Fruit fly (Drosophila melanogaster): ENCODE results near the gene sw.
"Not testable (repeated sequence)": the region's sequence is repeated elsewhere in the genome, so short reads cannot be mapped to it uniquely, and the experiment has no call there.

DNA sequence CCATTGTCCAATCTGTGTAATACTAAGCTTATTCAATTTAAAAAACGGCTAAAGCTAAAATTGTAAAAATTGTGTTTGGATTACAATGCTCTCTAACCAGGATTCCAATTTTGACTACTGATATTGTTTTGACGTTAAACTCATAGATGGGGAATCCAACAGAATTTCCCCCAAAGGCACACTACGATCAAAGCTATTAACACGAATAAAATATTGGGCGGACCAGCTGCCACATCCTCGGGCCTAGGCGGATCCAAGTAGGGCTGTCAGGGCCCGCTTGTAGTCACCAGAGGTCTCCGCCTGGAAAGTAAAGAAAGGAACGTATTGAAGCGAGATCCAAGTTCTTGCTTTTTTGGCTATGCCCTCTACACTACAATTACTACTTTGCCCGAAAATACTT is 49.8 kb downstream of the sw start, which contains the start of gene Sdic2:
- TF ChIP-seq ttk, Myc (optimal IDR thresholded peaks at IDR 0.05): not testable (repeated sequence)
